Worm (Caenorhabditis elegans) whole organism, L4 larva: Measurements from ENCODE around the gene F38B6.2.
A peak's percentile ranks its signal among the peaks of the same experiment; 100 is the strongest.

Experiments
- F26F4.8 ChIP-seq: fragments of 200-800 bp; sonication (Bioruptor generic); conservative IDR thresholded peaks from 2 replicates; pipeline ENCODE4 v1.3.6; 2022; ENCODE audit warnings: missing genetic modification characterization, missing compliant biosample characterization
- F49E8.2 ChIP-seq: sonication (generic microtip); optimal IDR thresholded peaks from 2 replicates; lab custom pipeline; 2016; ENCODE audit warnings: missing compliant biosample characterization, mild to moderate bottlenecking, missing genetic modification characterization, borderline replicate concordance
- ama-1 ChIP-seq: fragments of 150-350 bp; optimal IDR thresholded peaks from 2 replicates; lab custom pipeline; 2014; ENCODE audit warnings: inconsistent platforms, mixed read lengths
- ceh-82 ChIP-seq: sonication (generic microtip); optimal IDR thresholded peaks from 2 replicates; lab custom pipeline; 2017; ENCODE audit warnings: missing biosample characterization, missing genetic modification characterization
- dpl-1 ChIP-seq: fragments of 150-350 bp; optimal IDR thresholded peaks from 2 replicates; lab custom pipeline; 2014; ENCODE audit warnings: missing biosample characterization, missing genetic modification reagents, missing genetic modification characterization
- fkh-10 ChIP-seq: fragments of 150-350 bp; optimal IDR thresholded peaks from 2 replicates; lab custom pipeline; 2014; ENCODE audit warnings: missing biosample characterization, missing genetic modification reagents, missing genetic modification characterization
- fos-1 ChIP-seq: fragments of 150-350 bp; optimal IDR thresholded peaks from 2 replicates; lab custom pipeline; 2014; ENCODE audit warnings: missing biosample characterization, missing genetic modification characterization
- jun-1 ChIP-seq: fragments of 150-350 bp; optimal IDR thresholded peaks from 2 replicates; lab custom pipeline; 2014; ENCODE audit warnings: missing biosample characterization, missing genetic modification reagents, missing genetic modification characterization
- lin-39 ChIP-seq: fragments of 150-350 bp; optimal IDR thresholded peaks from 2 replicates; lab custom pipeline; 2014; ENCODE audit warnings: missing biosample characterization, missing genetic modification reagents, missing genetic modification characterization
- mep-1 ChIP-seq: fragments of 150-350 bp; sonication (generic microtip); optimal IDR thresholded peaks from 3 replicates; lab custom pipeline; 2014; ENCODE audit warnings: missing biosample characterization, missing genetic modification characterization
- nhr-11 ChIP-seq: fragments of 150-350 bp; optimal IDR thresholded peaks from 2 replicates; lab custom pipeline; 2014; ENCODE audit warnings: missing biosample characterization, missing genetic modification characterization
- nhr-111 ChIP-seq: fragments of 200-800 bp; sonication (Bioruptor generic); optimal IDR thresholded peaks from 2 replicates; lab custom pipeline; 2018; ENCODE audit warnings: mild to moderate bottlenecking, missing genetic modification characterization, missing compliant biosample characterization
- pqm-1 ChIP-seq: sonication (generic microtip); optimal IDR thresholded peaks from 2 replicates; lab custom pipeline; 2017; ENCODE audit warnings: missing biosample characterization, missing genetic modification characterization

ce11 chrX:6740983-6741365 is 42.6 kb downstream of the F38B6.2 start:
- TF ChIP-seq nhr-111 (GFP tag; lab: Kevin White, UChicago), result no peak
- no peak for TF ChIP-seq fos-1
- peak; percentile 71 for TF ChIP-seq nhr-11
- TF ChIP-seq fkh-10 (GFP tag; lab: Kevin White, UChicago), result no peak
- TF ChIP-seq pqm-1 (tag; lab: Kevin White, UChicago), result no peak
- TF ChIP-seq F49E8.2 (tag; lab: Kevin White, UChicago), result no peak
- no peak for TF ChIP-seq dpl-1
- TF ChIP-seq ama-1 (lab: Kevin White, UChicago), result no peak
- no peak for TF ChIP-seq jun-1 (tag; lab: Kevin White, UChicago)
- TF ChIP-seq mep-1, result no peak
- no peak for TF ChIP-seq ceh-82
- no peak for TF ChIP-seq F26F4.8 (GFP tag; lab: Robert Waterston, UW)
- TF ChIP-seq lin-39, result no peak
